Fruit fly (Drosophila melanogaster) whole organism, embryonic: ENCODE data around the gene CG6656.

Source experiments
- ATbp ChIP-seq: fragments of 200-800 bp; sonication (Bioruptor generic); optimal IDR thresholded peaks from 2 replicates; lab custom pipeline; 2017; ENCODE audit warnings: missing biosample characterization, mild to moderate bottlenecking, missing genetic modification characterization, missing genetic modification reagents
- Abd-B ChIP-seq: fragments of 200-800 bp; sonication (Bioruptor generic); optimal IDR thresholded peaks from 2 replicates; lab custom pipeline; 2018; ENCODE audit warnings: missing biosample characterization, mild to moderate bottlenecking, missing genetic modification characterization, moderate library complexity
- Atf6 ChIP-seq: fragments of 200-800 bp; sonication (Bioruptor generic); IDR thresholded peaks from 2 replicates; pipeline ENCODE4 v1.3.6; 2022; ENCODE audit warnings: missing biosample characterization, missing genetic modification characterization
- B-H1 ChIP-seq: fragments of 200-800 bp; sonication (Bioruptor generic); IDR thresholded peaks from 3 replicates; pipeline ENCODE4 v1.3.6; 2022; ENCODE audit warnings: missing biosample characterization, missing genetic modification characterization
- Bdp1 ChIP-seq: fragments of 200-800 bp; sonication (Bioruptor generic); optimal IDR thresholded peaks from 3 replicates; lab custom pipeline; 2016; ENCODE audit warnings: missing biosample characterization, missing genetic modification characterization
- CG10321 ChIP-seq: fragments of 200-800 bp; sonication (Bioruptor generic); IDR thresholded peaks from 2 replicates; pipeline ENCODE4 v1.3.6; 2022; ENCODE audit warnings: missing biosample characterization, missing genetic modification characterization
- CG10366 ChIP-seq: fragments of 200-800 bp; sonication (Bioruptor generic); IDR thresholded peaks from 2 replicates; pipeline ENCODE4 v1.3.6; 2022; ENCODE audit warnings: missing biosample characterization, missing genetic modification characterization
- CG10959 ChIP-seq: fragments of 200-800 bp; sonication (Bioruptor generic); IDR thresholded peaks from 2 replicates; pipeline ENCODE4 v1.3.6; 2022; ENCODE audit warnings: missing biosample characterization, missing genetic modification characterization
- CG11093 ChIP-seq: fragments of 200-800 bp; sonication (Bioruptor generic); IDR thresholded peaks from 3 replicates; pipeline ENCODE4 v1.3.6; 2022; ENCODE audit warnings: missing biosample characterization, missing genetic modification characterization
- CG13123 ChIP-seq: fragments of 200-800 bp; sonication (Bioruptor generic); optimal IDR thresholded peaks from 2 replicates; lab custom pipeline; 2016; ENCODE audit warnings: missing biosample characterization, missing genetic modification characterization
- CG13894 ChIP-seq: fragments of 200-800 bp; sonication (Bioruptor generic); optimal IDR thresholded peaks from 3 replicates; lab custom pipeline; 2018; ENCODE audit warnings: missing biosample characterization, mild to moderate bottlenecking, missing genetic modification characterization, moderate library complexity
- CG15011 ChIP-seq: fragments of 200-800 bp; sonication (Bioruptor generic); optimal IDR thresholded peaks from 3 replicates; lab custom pipeline; 2018; ENCODE audit warnings: missing biosample characterization, mild to moderate bottlenecking, missing genetic modification characterization
- CG15073 ChIP-seq: fragments of 200-800 bp; sonication (Bioruptor generic); optimal IDR thresholded peaks from 2 replicates; lab custom pipeline; 2016; ENCODE audit warnings: missing biosample characterization, missing genetic modification characterization
- CG15269 ChIP-seq: fragments of 200-800 bp; sonication (Bioruptor generic); optimal IDR thresholded peaks from 2 replicates; lab custom pipeline; 2018; ENCODE audit warnings: missing biosample characterization, mild to moderate bottlenecking, missing genetic modification characterization, moderate library complexity
- CG17328 ChIP-seq: fragments of 200-800 bp; sonication (Bioruptor generic); IDR thresholded peaks from 2 replicates; pipeline ENCODE4 v1.3.6; 2022; ENCODE audit warnings: missing biosample characterization, missing genetic modification characterization
- CG17359 ChIP-seq: fragments of 200-800 bp; sonication (Bioruptor generic); optimal IDR thresholded peaks from 3 replicates; lab custom pipeline; 2018; ENCODE audit warnings: missing biosample characterization, mild to moderate bottlenecking, missing genetic modification characterization, moderate library complexity
- CG18619 ChIP-seq: fragments of 200-800 bp; sonication (Bioruptor generic); optimal IDR thresholded peaks from 3 replicates; lab custom pipeline; 2017; ENCODE audit warnings: missing biosample characterization, mild to moderate bottlenecking, missing genetic modification characterization
- CG30431 ChIP-seq: fragments of 200-800 bp; sonication (Bioruptor generic); optimal IDR thresholded peaks from 2 replicates; lab custom pipeline; 2017; ENCODE audit warnings: missing biosample characterization, missing genetic modification characterization
- CG32767 ChIP-seq: fragments of 200-800 bp; sonication (Bioruptor generic); IDR thresholded peaks from 2 replicates; pipeline ENCODE4 v1.3.6; 2022; ENCODE audit warnings: missing biosample characterization, missing genetic modification characterization
- CG4404 ChIP-seq: fragments of 200-800 bp; sonication (Bioruptor generic); IDR thresholded peaks from 2 replicates; pipeline ENCODE4 v1.3.6; 2022; ENCODE audit warnings: missing biosample characterization, missing genetic modification characterization
- CG4424 ChIP-seq: fragments of 200-800 bp; sonication (Bioruptor generic); optimal IDR thresholded peaks from 3 replicates; lab custom pipeline; 2016; ENCODE audit warnings: missing biosample characterization, missing genetic modification characterization
- CG5953 ChIP-seq: fragments of 200-800 bp; sonication (Bioruptor generic); IDR thresholded peaks from 2 replicates; pipeline ENCODE4 v1.3.6; 2022; ENCODE audit warnings: missing biosample characterization, missing genetic modification characterization
- CG7372 ChIP-seq: fragments of 200-800 bp; sonication (Bioruptor generic); IDR thresholded peaks from 2 replicates; pipeline ENCODE4 v1.3.6; 2022; ENCODE audit warnings: missing biosample characterization, missing genetic modification characterization
- CG7556 ChIP-seq: fragments of 200-800 bp; sonication (Bioruptor generic); optimal IDR thresholded peaks from 2 replicates; lab custom pipeline; 2017; ENCODE audit warnings: missing biosample characterization, mild to moderate bottlenecking, missing genetic modification characterization
- CG7745 ChIP-seq: fragments of 200-800 bp; sonication (Bioruptor generic); optimal IDR thresholded peaks from 2 replicates; lab custom pipeline; 2018; ENCODE audit warnings: missing biosample characterization, mild to moderate bottlenecking, missing genetic modification characterization, moderate library complexity
- CG8290 ChIP-seq, 3 experiments: fragments of 200-800 bp; sonication (Bioruptor generic); optimal IDR thresholded peaks; 2 replicates each; lab custom pipeline; 2016 to 2019; ENCODE audit warnings: missing biosample characterization in 3 of 3, missing genetic modification characterization in 3 of 3, mild to moderate bottlenecking in 2 of 3, moderate library complexity in 1 of 3
- Dbx ChIP-seq: fragments of 200-800 bp; sonication (Bioruptor generic); IDR thresholded peaks from 3 replicates; pipeline ENCODE4 v1.3.6; 2022; ENCODE audit warnings: missing biosample characterization, missing genetic modification characterization
- Dip2 ChIP-seq: fragments of 200-800 bp; sonication (Bioruptor generic); IDR thresholded peaks from 2 replicates; pipeline ENCODE4 v1.3.6; 2022; ENCODE audit warnings: missing biosample characterization, missing genetic modification characterization
- Dll ChIP-seq: fragments of 200-800 bp; sonication (Bioruptor generic); IDR thresholded peaks from 4 replicates; pipeline ENCODE4 v1.3.6; 2022; ENCODE audit warnings: missing biosample characterization, missing genetic modification characterization; ENCODE audit not compliant: partially characterized antibody
- Jarid2 ChIP-seq: fragments of 200-800 bp; sonication (Bioruptor generic); optimal IDR thresholded peaks from 3 replicates; lab custom pipeline; 2017; ENCODE audit warnings: mild to moderate bottlenecking, missing biosample characterization, missing genetic modification reagents, missing genetic modification characterization
- MBD-R2 ChIP-seq: fragments of 200-800 bp; sonication (Bioruptor generic); IDR thresholded peaks from 2 replicates; pipeline ENCODE4 v1.3.6; 2022; ENCODE audit warnings: missing biosample characterization, missing genetic modification characterization
- Med ChIP-seq: fragments of 200-800 bp; sonication (Bioruptor generic); peaks from one replicate; lab custom pipeline; 2016; ENCODE audit warnings: missing biosample characterization, missing genetic modification characterization, mild to moderate bottlenecking, inconsistent platforms, moderate library complexity
- Pdp1 ChIP-seq, 2 experiments: fragments of 200-800 bp; sonication (Bioruptor generic); optimal IDR thresholded peaks; 3 replicates each; lab custom pipeline; 2016; ENCODE audit warnings: missing biosample characterization in 2 of 2, missing genetic modification characterization in 2 of 2, mild to moderate bottlenecking in 1 of 2, moderate library complexity in 1 of 2
- Rfx ChIP-seq: fragments of 200-800 bp; sonication (Bioruptor generic); IDR thresholded peaks from 2 replicates; pipeline ENCODE4 v1.3.6; 2022; ENCODE audit warnings: missing biosample characterization, missing genetic modification characterization
- Six4 ChIP-seq: fragments of 200-800 bp; sonication (Bioruptor generic); optimal IDR thresholded peaks from 2 replicates; lab custom pipeline; 2016; ENCODE audit warnings: missing biosample characterization, missing genetic modification characterization
- Trl ChIP-seq, 3 experiments: fragments of >200 bp in 2 of 3; fragments of 200-800 bp in 1 of 3; sonication (Bioruptor generic) in 1 of 3; optimal IDR thresholded peaks; 2 replicates in 1 of 3; 3 replicates in 2 of 3; lab custom pipeline; 2016 to 2017; ENCODE audit warnings: missing biosample characterization in 1 of 3, missing genetic modification characterization in 1 of 3
- Vsx1 ChIP-seq: fragments of 200-800 bp; sonication (Bioruptor generic); optimal IDR thresholded peaks from 2 replicates; lab custom pipeline; 2017; ENCODE audit warnings: missing biosample characterization, mild to moderate bottlenecking, missing genetic modification characterization, missing genetic modification reagents
- YL-1 ChIP-seq: fragments of 200-800 bp; sonication (Bioruptor generic); optimal IDR thresholded peaks from 3 replicates; lab custom pipeline; 2017; ENCODE audit warnings: missing biosample characterization, mild to moderate bottlenecking, missing genetic modification characterization
- ab ChIP-seq: fragments of 200-800 bp; sonication (Bioruptor generic); optimal IDR thresholded peaks from 2 replicates; lab custom pipeline; 2016; ENCODE audit warnings: missing biosample characterization, missing genetic modification characterization
- chn ChIP-seq: fragments of 200-800 bp; sonication (Bioruptor generic); optimal IDR thresholded peaks from 2 replicates; lab custom pipeline; 2016; ENCODE audit warnings: missing biosample characterization, missing genetic modification characterization
- croc ChIP-seq: fragments of 200-800 bp; sonication (Bioruptor generic); conservative IDR thresholded peaks from 3 replicates; pipeline ENCODE4 v1.3.6; 2022; ENCODE audit warnings: missing biosample characterization, missing genetic modification characterization
- cwo ChIP-seq: fragments of 200-800 bp; sonication (Bioruptor generic); optimal IDR thresholded peaks from 3 replicates; lab custom pipeline; 2017; ENCODE audit warnings: missing biosample characterization, missing genetic modification characterization, mild to moderate bottlenecking, moderate library complexity, missing genetic modification reagents
- dpn ChIP-seq, 2 experiments: fragments of 200-800 bp; sonication (Bioruptor generic); optimal IDR thresholded peaks; 3 replicates each; lab custom pipeline; 2016; ENCODE audit warnings: missing biosample characterization in 2 of 2, missing genetic modification characterization in 2 of 2
- pan ChIP-seq, 4 experiments: fragments of >200 bp in 3 of 4; fragments of 200-800 bp in 1 of 4; sonication (Bioruptor generic) in 1 of 4; optimal IDR thresholded peaks in 3 of 4; IDR thresholded peaks in 1 of 4; 2 replicates each; pipeline versions ENCODE4 v1.3.6 to Lab custom; 2017 to 2022; ENCODE audit warnings: missing biosample characterization in 2 of 4, missing genetic modification characterization in 2 of 4, mixed read lengths in 1 of 4
- psq ChIP-seq: fragments of 200-800 bp; sonication (Bioruptor generic); optimal IDR thresholded peaks from 2 replicates; lab custom pipeline; 2017; ENCODE audit warnings: missing biosample characterization, missing genetic modification characterization
- rib ChIP-seq: fragments of 200-800 bp; sonication (Bioruptor generic); IDR thresholded peaks from 2 replicates; pipeline ENCODE4 v1.3.6; 2022; ENCODE audit warnings: missing biosample characterization, missing genetic modification characterization
- slp2 ChIP-seq: fragments of 200-800 bp; sonication (Bioruptor generic); optimal IDR thresholded peaks from 2 replicates; lab custom pipeline; 2016; ENCODE audit warnings: missing biosample characterization, missing genetic modification characterization
- sob ChIP-seq: fragments of 200-800 bp; sonication (Bioruptor generic); IDR thresholded peaks from 2 replicates; pipeline ENCODE4 v1.3.6; 2022; ENCODE audit warnings: missing biosample characterization, missing genetic modification characterization
- wor ChIP-seq: fragments of 200-800 bp; sonication (Bioruptor generic); IDR thresholded peaks from 2 replicates; pipeline ENCODE4 v1.3.6; 2022; ENCODE audit warnings: missing biosample characterization, missing genetic modification characterization

CG6656 gene

DNA sequence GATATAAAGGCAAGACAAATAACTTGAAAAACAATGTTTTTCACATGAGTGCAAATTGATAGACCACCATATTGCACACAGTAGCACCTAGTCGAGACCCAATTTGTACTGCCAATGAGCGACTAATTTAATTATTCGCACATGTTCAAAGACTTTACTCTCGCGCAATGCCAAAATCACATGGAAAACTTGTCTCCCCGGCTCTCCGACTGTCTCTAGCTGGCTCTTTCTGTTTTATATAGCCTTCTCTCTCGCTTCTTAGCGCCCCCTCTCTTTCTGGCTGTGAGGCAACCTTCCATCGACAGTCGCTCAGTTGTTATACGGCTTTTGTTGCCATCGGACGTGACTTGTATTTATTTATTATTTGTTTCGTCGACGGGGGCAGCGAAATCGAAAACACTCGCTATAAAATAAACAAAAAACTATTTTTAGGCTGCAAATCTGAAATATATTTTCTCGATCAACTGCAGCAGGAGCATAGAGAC, at the start of gene CG6656 (continued):
- TF ChIP-seq YL-1 (GFP tag; lab: Kevin White, UChicago) (no peak), CG10959 (no peak), Dbx (peak; percentile 32; the same call in 1 of the 3 replicates), rib (peak; percentile 90), pan (optimal IDR thresholded peaks at IDR 0.05; lab: Kevin White, UChicago) (no peak), pan (GFP tag; optimal IDR thresholded peaks at IDR 0.05 in 1 of 2, IDR thresholded peaks at IDR 0.05 in 1 of 2) (peak in 1 of 2 experiments; percentile 24), Pdp1 (GFP tag; optimal IDR thresholded peaks at IDR 0.05; lab: Kevin White, UChicago) (peak in 1 of 2 experiments; percentile 54), B-H1 (GFP tag; lab: Robert Waterston, UW) (no peak), MBD-R2 (GFP tag; lab: Robert Waterston, UW) (peak; percentile 35; the same call in 1 of the 2 replicates), Trl (optimal IDR thresholded peaks at IDR 0.05; lab: Kevin White, UChicago) (peak; percentile 61 to 85), Trl (GFP tag; optimal IDR thresholded peaks at IDR 0.05; lab: Kevin White, UChicago) (no peak), CG4404 (GFP tag; lab: Robert Waterston, UW) (no peak), CG15011 (no peak), Jarid2 (GFP tag; lab: Kevin White, UChicago) (peak; percentile 75), CG10321 (peak; percentile 84), CG11093 (GFP tag; lab: Robert Waterston, UW) (no peak), chn (GFP tag; lab: Kevin White, UChicago) (no peak), Rfx (GFP tag; lab: Robert Waterston, UW) (peak; percentile 49), CG8290 (GFP tag; optimal IDR thresholded peaks at IDR 0.05; lab: Kevin White, UChicago) (no peak), CG8290 (tag; optimal IDR thresholded peaks at IDR 0.05; lab: Kevin White, UChicago) (peak in 1 of 2 experiments; percentile 46), Six4 (no peak), CG15073 (no peak), CG17328 (GFP tag; lab: Robert Waterston, UW) (no peak), CG15269 (no peak), CG10366 (GFP tag; lab: Robert Waterston, UW) (no peak), CG18619 (peak; percentile 5), Bdp1 (no peak), CG4424 (no peak), Dip2 (GFP tag; lab: Robert Waterston, UW) (no peak), CG30431 (GFP tag; lab: Kevin White, UChicago) (no peak), ATbp (GFP tag; lab: Kevin White, UChicago) (no peak), Dll (GFP tag; lab: Robert Waterston, UW) (0 out of 4 replicates have a peak, but pooled peaks have one; percentile 8), dpn (GFP tag; optimal IDR thresholded peaks at IDR 0.05; lab: Kevin White, UChicago) (no peak), CG7745 (tag; lab: Kevin White, UChicago) (peak; percentile 67), wor (GFP tag; lab: Robert Waterston, UW) (no peak), Vsx1 (GFP tag; lab: Kevin White, UChicago) (no peak), CG5953 (GFP tag; lab: Robert Waterston, UW) (peak; percentile 7; the same call in 1 of the 2 replicates), sob (GFP tag; lab: Robert Waterston, UW) (0 out of 2 replicates have a peak, but pooled peaks have one; percentile 17), CG32767 (GFP tag; lab: Robert Waterston, UW) (no peak), CG7556 (GFP tag; lab: Kevin White, UChicago) (no peak), Med (GFP tag; lab: Kevin White, UChicago) (peak; percentile 81), Atf6 (0 out of 2 replicates have a peak, but pooled peaks have one; percentile 48), ab (GFP tag; lab: Kevin White, UChicago) (no peak), Abd-B (GFP tag; lab: Kevin White, UChicago) (no peak), psq (GFP tag; lab: Kevin White, UChicago) (no peak), slp2 (GFP tag; lab: Kevin White, UChicago) (no peak), CG7372 (GFP tag; lab: Robert Waterston, UW) (no peak), cwo (GFP tag; lab: Kevin White, UChicago) (no peak), CG17359 (tag; lab: Kevin White, UChicago) (no peak), croc (no peak), CG13123 (no peak), CG13894 (tag; lab: Kevin White, UChicago) (no peak)
